Worm (Caenorhabditis elegans): ENCODE results near the gene sphr-1.

- no peak for TF ChIP-seq elt-2 (tag; optimal IDR thresholded peaks at IDR 0.05)
- no peak for TF ChIP-seq hlh-6 (tag; optimal IDR thresholded peaks at IDR 0.05)
- no peak for TF ChIP-seq lin-11 (tag; optimal IDR thresholded peaks at IDR 0.05)
- no peak for TF ChIP-seq ceh-48 (tag; optimal IDR thresholded peaks at IDR 0.05)
- TF ChIP-seq nhr-11 (tag; optimal IDR thresholded peaks at IDR 0.05): no peak
Measured at ce11 chrV:9212499-9212898, 21.1 kb downstream of the sphr-1 start.
